ENCODE assay signal across 5 fruit fly cellular contexts in genomic region chr3R:7067092-7067491, dm6.
TF ChIP-seq lines count a peak whose summit lies in the region.

Gene CG1105, minus strand, starts transcription at chr3R:7067136.
Gene CG1965, plus strand, starts transcription at chr3R:7067401.

- TF ChIP-seq CTCF in whole organism, embryonic (GFP tag; optimal IDR thresholded peaks at IDR 0.05; lab: Kevin White, UChicago): peak; percentile 67

TF ChIP-seq in whole organism, adult, 20 proteins besides CTCF, POLR2A, EP300 and RAD21 (continues in another document):
- peak; percentile 83 for TF ChIP-seq Clk (GFP tag; optimal IDR thresholded peaks at IDR 0.05; lab: Kevin White, UChicago)
- peak; percentile 91 for TF ChIP-seq bab1 (GFP tag; optimal IDR thresholded peaks at IDR 0.05; lab: Kevin White, UChicago)
- TF ChIP-seq CG7045 (GFP tag; optimal IDR thresholded peaks at IDR 0.05; lab: Kevin White, UChicago): peak; percentile 85
- TF ChIP-seq CG11617 (GFP tag; optimal IDR thresholded peaks at IDR 0.05; lab: Kevin White, UChicago): peak; percentile 80
- TF ChIP-seq ovo (GFP tag; optimal IDR thresholded peaks at IDR 0.05; lab: Kevin White, UChicago): peak; percentile 75
- TF ChIP-seq pad (GFP tag; optimal IDR thresholded peaks at IDR 0.05; lab: Kevin White, UChicago): peak; percentile 66
- peak; percentile 59 for TF ChIP-seq cic (GFP tag; optimal IDR thresholded peaks at IDR 0.05; lab: Kevin White, UChicago)
- TF ChIP-seq Hr96 (GFP tag; optimal IDR thresholded peaks at IDR 0.05; lab: Kevin White, UChicago): peak; percentile 89
- TF ChIP-seq Mnt (GFP tag; optimal IDR thresholded peaks at IDR 0.05; lab: Kevin White, UChicago): peak; percentile 87
- peak; percentile 69 for TF ChIP-seq tj (GFP tag; optimal IDR thresholded peaks at IDR 0.05; lab: Kevin White, UChicago)
- TF ChIP-seq toe (GFP tag; optimal IDR thresholded peaks at IDR 0.05; lab: Kevin White, UChicago): peak; percentile 95
- TF ChIP-seq CG12768 (GFP tag; optimal IDR thresholded peaks at IDR 0.05; lab: Kevin White, UChicago): peak; percentile 77
- TF ChIP-seq cnc (optimal IDR thresholded peaks at IDR 0.05; lab: Kevin White, UChicago): no peak
- peak; percentile 88 for TF ChIP-seq kay (GFP tag; lab: Kevin White, UChicago; ENCODE audit: borderline replicate concordance)
- peak; percentile 94 for TF ChIP-seq CG1620 (GFP tag; optimal IDR thresholded peaks at IDR 0.05; lab: Kevin White, UChicago)
- TF ChIP-seq CG5204 (GFP tag; optimal IDR thresholded peaks at IDR 0.05; lab: Kevin White, UChicago): peak; percentile 90
- TF ChIP-seq Crg-1 (GFP tag; optimal IDR thresholded peaks at IDR 0.05; lab: Kevin White, UChicago): peak; percentile 79
- TF ChIP-seq CG14711 (tag; optimal IDR thresholded peaks at IDR 0.05; lab: Kevin White, UChicago): peak; percentile 80

TF ChIP-seq in whole organism, embryonic, 481 proteins besides CTCF, POLR2A, EP300 and RAD21 (continues in another document):
- TF ChIP-seq Aef1 (GFP tag; IDR thresholded peaks at IDR 0.05; lab: Robert Waterston, UW) (peak; percentile 95), CG13424 (tag; optimal IDR thresholded peaks at IDR 0.05; lab: Kevin White, UChicago) (peak; percentile 94), D19B (GFP tag; optimal IDR thresholded peaks at IDR 0.05; lab: Kevin White, UChicago) (peak; percentile 66), CG1529 (GFP tag; optimal IDR thresholded peaks at IDR 0.05; lab: Kevin White, UChicago) (peak; percentile 77), CG2116 (GFP tag; optimal IDR thresholded peaks at IDR 0.05; lab: Kevin White, UChicago) (peak; percentile 88), Sin3A (optimal IDR thresholded peaks at IDR 0.05; lab: Kevin White, UChicago) (peak; percentile 98), CG8359 (GFP tag; optimal IDR thresholded peaks at IDR 0.05; lab: Kevin White, UChicago; ENCODE audit: borderline replicate concordance) (peak; percentile 71), shn (GFP tag; optimal IDR thresholded peaks at IDR 0.05; lab: Kevin White, UChicago) (peak; percentile 94), CG18476 (GFP tag; optimal IDR thresholded peaks at IDR 0.05; lab: Kevin White, UChicago) (peak; percentile 92), aop (GFP tag; IDR thresholded peaks at IDR 0.05; lab: Robert Waterston, UW) (peak; percentile 73), slbo (GFP tag; IDR thresholded peaks at IDR 0.05; lab: Robert Waterston, UW) (peak; percentile 97), fd102C (GFP tag; optimal IDR thresholded peaks at IDR 0.05; lab: Kevin White, UChicago) (peak; percentile 63), CG9797 (GFP tag; optimal IDR thresholded peaks at IDR 0.05; lab: Kevin White, UChicago) (peak; percentile 94), Fer3 (tag; optimal IDR thresholded peaks at IDR 0.05; lab: Kevin White, UChicago) (peak; percentile 91), CG3847 (GFP tag; IDR thresholded peaks at IDR 0.05; lab: Robert Waterston, UW) (peak; percentile 95), gro (GFP tag; optimal IDR thresholded peaks at IDR 0.05; lab: Kevin White, UChicago) (peak; percentile 93), gem (tag; optimal IDR thresholded peaks at IDR 0.05; lab: Kevin White, UChicago) (peak; percentile 96), knrl (GFP tag; IDR thresholded peaks at IDR 0.05; lab: Robert Waterston, UW; ENCODE audit: partially characterized antibody) (peak; percentile 100)

TF ChIP-seq in whole organism, prepupa, 60 proteins besides CTCF, POLR2A, EP300 and RAD21 (continues in another document):
- TF ChIP-seq svp (GFP tag; lab: Kevin White, UChicago): peak; percentile 97
- peak; percentile 65; the same call in 2 of the 3 replicates for TF ChIP-seq CG8119 (GFP tag; IDR thresholded peaks at IDR 0.05; lab: Robert Waterston, UW)
- TF ChIP-seq OdsH (GFP tag; optimal IDR thresholded peaks at IDR 0.05; lab: Kevin White, UChicago): peak; percentile 90
- no peak for TF ChIP-seq CG6276 (GFP tag; optimal IDR thresholded peaks at IDR 0.05; lab: Kevin White, UChicago)
- peak; percentile 75 for TF ChIP-seq Eip93F (GFP tag; optimal IDR thresholded peaks at IDR 0.05; lab: Kevin White, UChicago)
- TF ChIP-seq achi (GFP tag; optimal IDR thresholded peaks at IDR 0.05; lab: Kevin White, UChicago): peak; percentile 85
- TF ChIP-seq fd85E (GFP tag; optimal IDR thresholded peaks at IDR 0.05; lab: Kevin White, UChicago): peak; percentile 30
- TF ChIP-seq net (GFP tag; optimal IDR thresholded peaks at IDR 0.05; lab: Kevin White, UChicago): no peak
- peak; percentile 92 for TF ChIP-seq Ets21C (GFP tag; optimal IDR thresholded peaks at IDR 0.05; lab: Kevin White, UChicago)
- TF ChIP-seq Hr4 (GFP tag; optimal IDR thresholded peaks at IDR 0.05; lab: Kevin White, UChicago): peak; percentile 90
- TF ChIP-seq fd59A (GFP tag; optimal IDR thresholded peaks at IDR 0.05; lab: Kevin White, UChicago): peak; percentile 50
- peak; percentile 88 for TF ChIP-seq CG3032 (tag; optimal IDR thresholded peaks at IDR 0.05; lab: Kevin White, UChicago)
- TF ChIP-seq Lpt (GFP tag; optimal IDR thresholded peaks at IDR 0.05; lab: Kevin White, UChicago): peak; percentile 73
- TF ChIP-seq CG15336 (GFP tag; IDR thresholded peaks at IDR 0.05; lab: Robert Waterston, UW): peak; percentile 72
- TF ChIP-seq CG8319 (GFP tag; optimal IDR thresholded peaks at IDR 0.05; lab: Kevin White, UChicago): peak; percentile 69
- peak; percentile 91 for TF ChIP-seq CG10631 (GFP tag; optimal IDR thresholded peaks at IDR 0.05; lab: Kevin White, UChicago)
- peak; percentile 86 for TF ChIP-seq Eip75B (GFP tag; optimal IDR thresholded peaks at IDR 0.05; lab: Kevin White, UChicago)
- peak; percentile 82 for TF ChIP-seq CG6792 (GFP tag; optimal IDR thresholded peaks at IDR 0.05; lab: Kevin White, UChicago)
- peak; percentile 70 for TF ChIP-seq CG10669 (GFP tag; optimal IDR thresholded peaks at IDR 0.05; lab: Kevin White, UChicago)

TF ChIP-seq in whole organism, pupa, 21 proteins besides CTCF, POLR2A, EP300 and RAD21:
- TF ChIP-seq gl (tag; optimal IDR thresholded peaks at IDR 0.05; lab: Kevin White, UChicago) (peak; percentile 14), CG12605 (GFP tag; IDR thresholded peaks at IDR 0.05; lab: Robert Waterston, UW) (peak; percentile 67), Snoo (tag; optimal IDR thresholded peaks at IDR 0.05; lab: Kevin White, UChicago) (peak; percentile 75), D1 (tag; optimal IDR thresholded peaks at IDR 0.05; lab: Kevin White, UChicago) (no peak), rn (GFP tag; IDR thresholded peaks at IDR 0.05; lab: Robert Waterston, UW) (peak; percentile 88), Pif1A (GFP tag; optimal IDR thresholded peaks at IDR 0.05; lab: Kevin White, UChicago) (peak; percentile 87), CG34367 (tag; optimal IDR thresholded peaks at IDR 0.05; lab: Kevin White, UChicago) (peak; percentile 68), CG13204 (GFP tag; optimal IDR thresholded peaks at IDR 0.05; lab: Kevin White, UChicago) (no peak), CG8159 (tag; optimal IDR thresholded peaks at IDR 0.05; lab: Kevin White, UChicago) (peak; percentile 83), CG8301 (tag; optimal IDR thresholded peaks at IDR 0.05; lab: Kevin White, UChicago) (no peak), CG32121 (GFP tag; IDR thresholded peaks at IDR 0.05; lab: Robert Waterston, UW) (peak; percentile 85), Pif1B (GFP tag; optimal IDR thresholded peaks at IDR 0.05; lab: Kevin White, UChicago) (no peak), CG14655 (GFP tag; optimal IDR thresholded peaks at IDR 0.05; lab: Kevin White, UChicago) (no peak), CG10348 (GFP tag; IDR thresholded peaks at IDR 0.05; lab: Robert Waterston, UW) (peak; percentile 76), CG4496 (GFP tag; IDR thresholded peaks at IDR 0.05; lab: Robert Waterston, UW) (peak; percentile 89), fd96Ca (GFP tag; IDR thresholded peaks at IDR 0.05; lab: Robert Waterston, UW) (peak; percentile 92), CG17806 (tag; optimal IDR thresholded peaks at IDR 0.05; lab: Kevin White, UChicago) (peak; percentile 80), CG15710 (tag; optimal IDR thresholded peaks at IDR 0.05; lab: Kevin White, UChicago) (peak; percentile 85), EcR (GFP tag; optimal IDR thresholded peaks at IDR 0.05; lab: Kevin White, UChicago) (peak; percentile 15), CG9948 (tag; optimal IDR thresholded peaks at IDR 0.05; lab: Kevin White, UChicago) (peak; percentile 74), Ets98B (GFP tag; IDR thresholded peaks at IDR 0.05; lab: Robert Waterston, UW) (peak; percentile 79)

TF ChIP-seq in whole organism, wandering third instar larva, 38 proteins besides CTCF, POLR2A, EP300 and RAD21 (continues in another document):
- no peak for TF ChIP-seq usp (GFP tag; optimal IDR thresholded peaks at IDR 0.05; lab: Kevin White, UChicago)
- TF ChIP-seq h (GFP tag; optimal IDR thresholded peaks at IDR 0.05; lab: Kevin White, UChicago): peak; percentile 93
- peak; percentile 91 for TF ChIP-seq ey (GFP tag; optimal IDR thresholded peaks at IDR 0.05; lab: Kevin White, UChicago)
- no peak for TF ChIP-seq Myc (optimal IDR thresholded peaks at IDR 0.05; lab: Kevin White, UChicago)
- TF ChIP-seq rgr (GFP tag; optimal IDR thresholded peaks at IDR 0.05; lab: Kevin White, UChicago): peak; percentile 90
- TF ChIP-seq lola (GFP tag; optimal IDR thresholded peaks at IDR 0.05; lab: Kevin White, UChicago): no peak
- peak; percentile 92 for TF ChIP-seq HLH106 (tag; optimal IDR thresholded peaks at IDR 0.05; lab: Kevin White, UChicago)
- TF ChIP-seq foxo (GFP tag; optimal IDR thresholded peaks at IDR 0.05; lab: Kevin White, UChicago): peak; percentile 4 to 94
- TF ChIP-seq OdsH (GFP tag; optimal IDR thresholded peaks at IDR 0.05; lab: Kevin White, UChicago): peak; percentile 84
- TF ChIP-seq GATAd (GFP tag; optimal IDR thresholded peaks at IDR 0.05; lab: Kevin White, UChicago): no peak
- peak; percentile 41 for TF ChIP-seq Mio (GFP tag; optimal IDR thresholded peaks at IDR 0.05; lab: Kevin White, UChicago)
- peak; percentile 82 for TF ChIP-seq sage (GFP tag; optimal IDR thresholded peaks at IDR 0.05; lab: Kevin White, UChicago)
- TF ChIP-seq CG32264 (GFP tag; optimal IDR thresholded peaks at IDR 0.05; lab: Kevin White, UChicago): peak; percentile 74
- TF ChIP-seq Dif (GFP tag; optimal IDR thresholded peaks at IDR 0.05; lab: Kevin White, UChicago; ENCODE audit: partially characterized antibody): no peak
- peak; percentile 21 for TF ChIP-seq jim (GFP tag; optimal IDR thresholded peaks at IDR 0.05; lab: Kevin White, UChicago)
- TF ChIP-seq Jra (GFP tag; optimal IDR thresholded peaks at IDR 0.05; lab: Kevin White, UChicago): peak; percentile 93
- no peak for TF ChIP-seq Vsx2 (GFP tag; optimal IDR thresholded peaks at IDR 0.05; lab: Kevin White, UChicago; ENCODE audit: partially characterized antibody)
- TF ChIP-seq Sp1 (GFP tag; optimal IDR thresholded peaks at IDR 0.05; lab: Kevin White, UChicago): peak; percentile 83
- peak; percentile 89 for TF ChIP-seq sv (GFP tag; optimal IDR thresholded peaks at IDR 0.05; lab: Kevin White, UChicago)
- TF ChIP-seq CG9705 (GFP tag; optimal IDR thresholded peaks at IDR 0.05; lab: Kevin White, UChicago): peak; percentile 83
- TF ChIP-seq Hr78 (GFP tag; optimal IDR thresholded peaks at IDR 0.05; lab: Kevin White, UChicago): no peak
- peak; percentile 95 for TF ChIP-seq tai (GFP tag; optimal IDR thresholded peaks at IDR 0.05; lab: Kevin White, UChicago)
- TF ChIP-seq Dfd (GFP tag; optimal IDR thresholded peaks at IDR 0.05; lab: Kevin White, UChicago): no peak
- no peak for TF ChIP-seq Abd-B (GFP tag; optimal IDR thresholded peaks at IDR 0.05; lab: Kevin White, UChicago)
